Fruit fly (Drosophila melanogaster) Kc167 (cell line): ENCODE measurements around the gene Nup98-96.

Experiments
- h ChIP-seq: fragments of >200 bp; optimal IDR thresholded peaks from 3 replicates; lab custom pipeline; 2018; ENCODE audit warnings: missing external identifiers
- psq ChIP-seq: fragments of >200 bp; optimal IDR thresholded peaks from 2 replicates; lab custom pipeline; 2017; ENCODE audit warnings: missing external identifiers

dm6 chr3R:23787632-23787960 is 6.2 kb upstream of the Nup98-96 start:
- no peak for TF ChIP-seq h (lab: Kevin White, UChicago)
- TF ChIP-seq psq (lab: Kevin White, UChicago): no peak
